Worm (Caenorhabditis elegans) whole organism, L1 larva: ENCODE measurements around the gene grd-7.

Experiments
- C16A3.4 ChIP-seq: fragments of 150-350 bp; optimal IDR thresholded peaks from 2 replicates; lab custom pipeline; 2014; ENCODE audit warnings: missing biosample characterization, missing genetic modification characterization
- C34B4.2 ChIP-seq: sonication (generic microtip); optimal IDR thresholded peaks from 2 replicates; lab custom pipeline; 2017; ENCODE audit warnings: mild to moderate bottlenecking, missing genetic modification characterization, missing compliant biosample characterization
- F16B12.6 ChIP-seq: fragments of 150-350 bp; optimal IDR thresholded peaks from 2 replicates; lab custom pipeline; 2014; ENCODE audit warnings: missing biosample characterization, missing genetic modification characterization
- aha-1 ChIP-seq: fragments of 150-350 bp; optimal IDR thresholded peaks from 2 replicates; lab custom pipeline; 2014; ENCODE audit warnings: missing biosample characterization, missing genetic modification characterization
- aly-2 ChIP-seq: fragments of 150-350 bp; optimal IDR thresholded peaks from 2 replicates; lab custom pipeline; 2014; ENCODE audit warnings: missing biosample characterization, missing genetic modification characterization
- ama-1 ChIP-seq: fragments of 150-350 bp; optimal IDR thresholded peaks from 2 replicates; lab custom pipeline; 2014
- blmp-1 ChIP-seq: fragments of 150-350 bp; optimal IDR thresholded peaks from 2 replicates; lab custom pipeline; 2014; ENCODE audit warnings: missing biosample characterization, missing genetic modification characterization
- ceh-63 ChIP-seq: fragments of 200-800 bp; sonication (Bioruptor generic); optimal IDR thresholded peaks from 2 replicates; lab custom pipeline; 2018; ENCODE audit warnings: mild to moderate bottlenecking, missing genetic modification characterization, missing compliant biosample characterization
- ceh-88 ChIP-seq: fragments of 200-800 bp; sonication (Bioruptor generic); IDR thresholded peaks from 2 replicates; pipeline ENCODE4 v1.3.6; 2022; ENCODE audit warnings: missing genetic modification characterization, missing compliant biosample characterization
- ces-1 ChIP-seq: fragments of 150-350 bp; optimal IDR thresholded peaks from 2 replicates; lab custom pipeline; 2014; ENCODE audit warnings: missing biosample characterization, missing genetic modification reagents, missing genetic modification characterization
- dpl-1 ChIP-seq, 3 experiments: fragments of 150-350 bp in 2 of 3; sonication (generic microtip) in 1 of 3; optimal IDR thresholded peaks; 2 replicates each; lab custom pipeline; 2014 to 2017; ENCODE audit warnings: missing biosample characterization in 3 of 3, missing genetic modification characterization in 3 of 3, missing genetic modification reagents in 3 of 3
- efl-3 ChIP-seq: fragments of 200-800 bp; sonication (Bioruptor generic); optimal IDR thresholded peaks from 2 replicates; lab custom pipeline; 2018; ENCODE audit warnings: mild to moderate bottlenecking, missing genetic modification characterization, missing compliant biosample characterization
- egl-13 ChIP-seq: sonication (generic microtip); optimal IDR thresholded peaks from 2 replicates; lab custom pipeline; 2016; ENCODE audit warnings: missing genotype, missing genetic modification reagents, missing genetic modification characterization, missing compliant biosample characterization
- egl-27 ChIP-seq, 2 experiments: fragments of 150-350 bp in 1 of 2; sonication (generic microtip); optimal IDR thresholded peaks; 3 replicates each; lab custom pipeline; 2017 to 2018; ENCODE audit warnings: missing biosample characterization in 2 of 2, missing genetic modification characterization in 2 of 2, missing genetic modification reagents in 2 of 2
- elt-2 ChIP-seq: sonication (generic microtip); optimal IDR thresholded peaks from 2 replicates; lab custom pipeline; 2016; ENCODE audit warnings: missing genetic modification characterization, mild to moderate bottlenecking, inconsistent platforms, missing compliant biosample characterization, missing genetic modification reagents
- elt-3 ChIP-seq, 6 experiments: fragments of 150-350 bp in 1 of 6; sonication (generic microtip); optimal IDR thresholded peaks; 2 replicates each; lab custom pipeline; 2017 to 2018; ENCODE audit warnings: missing biosample characterization in 6 of 6, missing genetic modification characterization in 6 of 6, inconsistent platforms in 1 of 6
- fkh-4 ChIP-seq: sonication (generic microtip); optimal IDR thresholded peaks from 2 replicates; lab custom pipeline; 2016; ENCODE audit warnings: missing compliant biosample characterization, missing genetic modification characterization, borderline replicate concordance
- fkh-8 ChIP-seq: sonication (generic microtip); optimal IDR thresholded peaks from 2 replicates; lab custom pipeline; 2016; ENCODE audit warnings: mild to moderate bottlenecking, missing genetic modification characterization, missing compliant biosample characterization
- fos-1 ChIP-seq: fragments of 150-350 bp; optimal IDR thresholded peaks from 2 replicates; lab custom pipeline; 2014; ENCODE audit warnings: missing biosample characterization, missing genetic modification characterization
- grh-1 ChIP-seq: fragments of 200-800 bp; sonication (Bioruptor generic); IDR thresholded peaks from 2 replicates; pipeline ENCODE4 v1.3.6; 2022; ENCODE audit warnings: missing genetic modification reagents, missing genetic modification characterization, missing compliant biosample characterization
- hlh-4 ChIP-seq: sonication (generic microtip); optimal IDR thresholded peaks from 2 replicates; lab custom pipeline; 2016; ENCODE audit warnings: mild to moderate bottlenecking, missing genetic modification characterization, missing compliant biosample characterization
- hpl-2 ChIP-seq: fragments of 150-350 bp; optimal IDR thresholded peaks from 2 replicates; lab custom pipeline; 2014; ENCODE audit warnings: missing biosample characterization, missing genetic modification reagents, missing genetic modification characterization
- irx-1 ChIP-seq: sonication (generic microtip); optimal IDR thresholded peaks from 2 replicates; lab custom pipeline; 2016; ENCODE audit warnings: missing genetic modification characterization, missing compliant biosample characterization
- isw-1 ChIP-seq: fragments of 200-800 bp; sonication (Bioruptor generic); IDR thresholded peaks from 2 replicates; pipeline ENCODE4 v1.3.6; 2022; ENCODE audit warnings: missing genetic modification characterization, missing compliant biosample characterization
- jun-1 ChIP-seq: fragments of 150-350 bp; optimal IDR thresholded peaks from 2 replicates; lab custom pipeline; 2014; ENCODE audit warnings: missing biosample characterization, missing genetic modification reagents, missing genetic modification characterization
- lin-13 ChIP-seq: fragments of 150-350 bp; optimal IDR thresholded peaks from 2 replicates; lab custom pipeline; 2014; ENCODE audit warnings: missing biosample characterization, missing genetic modification reagents, missing genetic modification characterization
- lin-14 ChIP-seq: fragments of 200-800 bp; sonication (Bioruptor generic); optimal IDR thresholded peaks from 2 replicates; lab custom pipeline; 2018; ENCODE audit warnings: mild to moderate bottlenecking, missing genetic modification characterization, moderate library complexity, missing compliant biosample characterization
- lin-35 ChIP-seq, 2 experiments: fragments of 150-350 bp; optimal IDR thresholded peaks; 2 replicates each; lab custom pipeline; 2014; ENCODE audit warnings: missing biosample characterization in 2 of 2, missing genetic modification characterization in 2 of 2, missing genetic modification reagents in 2 of 2
- lsy-2 ChIP-seq, 2 experiments: fragments of 150-350 bp; optimal IDR thresholded peaks; 2 replicates each; lab custom pipeline; 2014; ENCODE audit warnings: missing biosample characterization in 2 of 2, missing genetic modification characterization in 2 of 2
- mab-9 ChIP-seq: fragments of 200-800 bp; sonication (Bioruptor generic); IDR thresholded peaks from 2 replicates; pipeline ENCODE4 v1.3.6; 2022; ENCODE audit warnings: missing genetic modification reagents, missing genetic modification characterization, missing compliant biosample characterization
- mep-1 ChIP-seq: fragments of 150-350 bp; optimal IDR thresholded peaks from 2 replicates; lab custom pipeline; 2014; ENCODE audit warnings: missing biosample characterization, missing genetic modification characterization
- nhr-11 ChIP-seq: fragments of 150-350 bp; optimal IDR thresholded peaks from 2 replicates; lab custom pipeline; 2014; ENCODE audit warnings: missing biosample characterization, missing genetic modification characterization
- nhr-19 ChIP-seq: fragments of 200-800 bp; sonication (Bioruptor generic); conservative IDR thresholded peaks from 2 replicates; pipeline ENCODE4 v1.3.6; 2022; ENCODE audit warnings: missing genetic modification characterization, missing compliant biosample characterization
- nhr-28 ChIP-seq: fragments of 150-350 bp; optimal IDR thresholded peaks from 2 replicates; lab custom pipeline; 2014; ENCODE audit warnings: missing biosample characterization, missing genetic modification characterization
- nhr-47 ChIP-seq: sonication (generic microtip); optimal IDR thresholded peaks from 2 replicates; lab custom pipeline; 2016; ENCODE audit warnings: mild to moderate bottlenecking, missing genetic modification characterization, moderate library complexity, missing compliant biosample characterization
- nhr-71 ChIP-seq: sonication (generic microtip); optimal IDR thresholded peaks from 2 replicates; lab custom pipeline; 2016; ENCODE audit warnings: mild to moderate bottlenecking, missing genetic modification characterization, moderate library complexity, missing compliant biosample characterization
- nhr-76 ChIP-seq: sonication (generic microtip); optimal IDR thresholded peaks from 2 replicates; lab custom pipeline; 2017; ENCODE audit warnings: missing biosample characterization, missing genetic modification characterization
- nhr-77 ChIP-seq: fragments of 150-350 bp; optimal IDR thresholded peaks from 2 replicates; lab custom pipeline; 2014; ENCODE audit warnings: missing biosample characterization, missing genetic modification characterization
- nhr-85 ChIP-seq: sonication (generic microtip); peaks from one replicate; lab custom pipeline; 2016; ENCODE audit warnings: missing genetic modification characterization, inconsistent platforms, missing compliant biosample characterization
- nhr-90 ChIP-seq: sonication (generic microtip); optimal IDR thresholded peaks from 2 replicates; lab custom pipeline; 2016; ENCODE audit warnings: mild to moderate bottlenecking, missing genetic modification characterization, missing compliant biosample characterization; ENCODE audit not compliant: poor library complexity
- pag-3 ChIP-seq: sonication (generic microtip); optimal IDR thresholded peaks from 2 replicates; lab custom pipeline; 2017; ENCODE audit warnings: missing genetic modification characterization, mild to moderate bottlenecking, missing compliant biosample characterization, antibody characterized with exemption, borderline replicate concordance; ENCODE audit not compliant: insufficient read depth
- pqm-1 ChIP-seq: sonication (generic microtip); optimal IDR thresholded peaks from 3 replicates; lab custom pipeline; 2017; ENCODE audit warnings: missing biosample characterization, missing genetic modification characterization
- rnt-1 ChIP-seq: sonication (generic microtip); optimal IDR thresholded peaks from 2 replicates; lab custom pipeline; 2016; ENCODE audit warnings: mild to moderate bottlenecking, missing genetic modification characterization, moderate library complexity, missing compliant biosample characterization
- snpc-4 ChIP-seq: fragments of 150-350 bp; optimal IDR thresholded peaks from 2 replicates; lab custom pipeline; 2014; ENCODE audit warnings: missing biosample characterization, missing genetic modification characterization
- sptf-1 ChIP-seq: fragments of 150-350 bp; optimal IDR thresholded peaks from 2 replicates; lab custom pipeline; 2014; ENCODE audit warnings: missing biosample characterization, missing genetic modification characterization
- swsn-7 ChIP-seq: sonication (generic microtip); optimal IDR thresholded peaks from 2 replicates; lab custom pipeline; 2016; ENCODE audit warnings: missing genetic modification characterization, missing compliant biosample characterization
- tbx-2 ChIP-seq: sonication (generic microtip); optimal IDR thresholded peaks from 2 replicates; lab custom pipeline; 2016; ENCODE audit warnings: missing genetic modification characterization, missing compliant biosample characterization
- tlp-1 ChIP-seq: fragments of 150-350 bp; optimal IDR thresholded peaks from 2 replicates; lab custom pipeline; 2014; ENCODE audit warnings: missing biosample characterization, missing genetic modification characterization
- vab-15 ChIP-seq: sonication (generic microtip); optimal IDR thresholded peaks from 2 replicates; lab custom pipeline; 2017; ENCODE audit warnings: missing genotype, mild to moderate bottlenecking, missing genetic modification characterization, missing compliant biosample characterization
- xbp-1 ChIP-seq: sonication (generic microtip); optimal IDR thresholded peaks from 2 replicates; lab custom pipeline; 2016; ENCODE audit warnings: missing genetic modification characterization, missing compliant biosample characterization
- zip-4 ChIP-seq: fragments of 200-800 bp; sonication (Bioruptor generic); optimal IDR thresholded peaks from 2 replicates; lab custom pipeline; 2018; ENCODE audit warnings: mild to moderate bottlenecking, missing genetic modification characterization, moderate library complexity, missing compliant biosample characterization
- ztf-11 ChIP-seq, 2 experiments: sonication (generic microtip); optimal IDR thresholded peaks; 2 replicates each; lab custom pipeline; 2016 to 2017; ENCODE audit warnings: missing genetic modification characterization in 2 of 2, missing biosample characterization in 1 of 2, missing compliant biosample characterization in 1 of 2

The grd-7 gene

DNA sequence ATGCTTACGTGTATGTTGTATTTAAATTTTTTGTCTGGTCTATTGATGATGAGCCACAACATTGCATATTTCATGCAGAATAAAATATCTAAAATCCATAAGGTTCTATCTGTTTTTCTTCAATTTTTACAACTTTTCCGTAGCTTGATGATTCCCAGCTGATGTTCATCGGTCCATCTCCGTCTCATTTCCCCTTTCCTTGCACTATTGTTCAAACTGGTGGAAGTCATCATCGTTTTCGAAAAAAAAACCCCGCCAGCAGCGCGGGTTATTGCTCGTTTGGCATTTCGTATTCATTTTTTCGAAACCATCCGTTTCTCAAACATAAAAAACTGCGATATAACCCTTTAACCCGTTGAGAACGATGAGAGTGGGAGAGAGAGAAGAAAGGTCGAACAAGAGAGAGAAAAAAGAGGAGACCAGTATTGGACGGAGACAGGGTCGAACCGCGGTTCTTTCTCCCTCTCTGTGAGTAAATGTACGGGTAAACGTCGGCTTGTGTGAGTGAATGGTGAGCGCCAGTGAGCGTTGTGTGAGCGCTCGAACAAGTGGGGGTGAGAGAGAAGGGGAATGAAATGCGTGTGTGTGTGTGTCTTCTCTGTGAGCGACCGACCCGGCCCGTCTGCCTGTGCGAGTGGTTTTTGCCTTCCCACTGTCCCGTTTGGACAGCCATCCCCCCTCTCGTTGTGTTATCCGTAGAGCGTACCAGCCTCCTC is 4.5 kb downstream of the grd-7 start:
- TF ChIP-seq egl-13 (tag; lab: Kevin White, UChicago) (peak; percentile 62), egl-27 (tag; optimal IDR thresholded peaks at IDR 0.05; lab: Kevin White, UChicago) (peak in 1 of 2 experiments; percentile 73), isw-1 (GFP tag; lab: Robert Waterston, UW) (peak; percentile 61), blmp-1 (tag; lab: Kevin White, UChicago) (peak; percentile 48), hlh-4 (no peak), pag-3 (tag; lab: Kevin White, UChicago) (no peak), nhr-77 (tag; lab: Kevin White, UChicago) (peak; percentile 90), lin-14 (GFP tag; lab: Kevin White, UChicago) (peak; percentile 97), ztf-11 (tag; optimal IDR thresholded peaks at IDR 0.05; lab: Kevin White, UChicago) (peak in 1 of 2 experiments; percentile 59), mab-9 (GFP tag; lab: Robert Waterston, UW) (peak; percentile 55), tlp-1 (tag; lab: Kevin White, UChicago) (no peak), zip-4 (GFP tag; lab: Kevin White, UChicago) (no peak), mep-1 (tag; lab: Kevin White, UChicago) (peak; percentile 82), xbp-1 (tag; lab: Kevin White, UChicago) (peak; percentile 87), pqm-1 (tag; lab: Kevin White, UChicago) (no peak), lin-13 (peak; percentile 84), nhr-11 (tag; lab: Kevin White, UChicago) (no peak), ceh-88 (GFP tag; lab: Robert Waterston, UW) (no peak), fos-1 (peak; percentile 53), vab-15 (no peak), F16B12.6 (peak; percentile 37), fkh-4 (tag; lab: Kevin White, UChicago) (peak; percentile 58), grh-1 (GFP tag; lab: Robert Waterston, UW) (peak; percentile 47), lin-35 (GFP tag; optimal IDR thresholded peaks at IDR 0.05; lab: Kevin White, UChicago) (peak; percentile 69 to 79), elt-2 (tag; lab: Kevin White, UChicago) (peak; percentile 38), nhr-76 (tag; lab: Kevin White, UChicago) (no peak), nhr-28 (tag; lab: Kevin White, UChicago) (no peak), nhr-90 (tag; lab: Kevin White, UChicago) (peak; percentile 78), C34B4.2 (no peak), nhr-19 (peak; percentile 77), swsn-7 (tag; lab: Kevin White, UChicago) (peak; percentile 88), nhr-71 (peak; percentile 91), tbx-2 (tag; lab: Kevin White, UChicago) (peak; percentile 87), nhr-47 (tag; lab: Kevin White, UChicago) (peak; percentile 86), lsy-2 (tag; optimal IDR thresholded peaks at IDR 0.05; lab: Kevin White, UChicago) (peak; percentile 60 to 85), nhr-85 (tag; lab: Kevin White, UChicago) (peak; percentile 89), elt-3 (tag; optimal IDR thresholded peaks at IDR 0.05; lab: Kevin White, UChicago) (peak in 3 of 6 experiments; percentile 62 to 86 (median 77)), sptf-1 (tag; lab: Kevin White, UChicago) (no peak), C16A3.4 (tag; lab: Kevin White, UChicago) (peak; percentile 93), aly-2 (tag; lab: Kevin White, UChicago) (peak; percentile 52), ceh-63 (GFP tag; lab: Kevin White, UChicago) (no peak), jun-1 (tag; lab: Kevin White, UChicago) (peak; percentile 74), snpc-4 (tag; lab: Kevin White, UChicago) (peak; percentile 40), ama-1 (lab: Kevin White, UChicago) (no peak), hpl-2 (no peak), aha-1 (tag; lab: Kevin White, UChicago) (peak; percentile 5), efl-3 (GFP tag; lab: Kevin White, UChicago) (no peak), dpl-1 (GFP tag; optimal IDR thresholded peaks at IDR 0.05; lab: Kevin White, UChicago) (peak; percentile 25 to 47 (median 37)), irx-1 (tag; lab: Kevin White, UChicago) (peak; percentile 68), fkh-8 (tag; lab: Kevin White, UChicago) (peak; percentile 82), ces-1 (no peak), rnt-1 (peak; percentile 69)
